Worm (Caenorhabditis elegans) whole organism, young adult: ENCODE data around the gene F25E5.5.

Source experiments
- D2030.7 ChIP-seq: fragments of 200-800 bp; sonication (Bioruptor generic); IDR thresholded peaks from 2 replicates; pipeline ENCODE4 v1.3.6; 2022; ENCODE audit warnings: missing genetic modification reagents, missing genetic modification characterization, missing compliant biosample characterization
- F55B11.4 ChIP-seq: sonication (generic microtip); optimal IDR thresholded peaks from 2 replicates; lab custom pipeline; 2016; ENCODE audit warnings: missing compliant biosample characterization, missing genetic modification characterization, borderline replicate concordance; ENCODE audit not compliant: insufficient read depth
- F57A8.1 ChIP-seq: fragments of 200-800 bp; sonication (Bioruptor generic); optimal IDR thresholded peaks from 2 replicates; lab custom pipeline; 2018; ENCODE audit warnings: mild to moderate bottlenecking, missing genetic modification characterization, moderate library complexity, missing compliant biosample characterization
- K11D2.4 ChIP-seq: fragments of 200-800 bp; sonication (Bioruptor generic); IDR thresholded peaks from 2 replicates; pipeline ENCODE4 v1.3.6; 2022; ENCODE audit warnings: missing genetic modification reagents, missing genetic modification characterization, missing compliant biosample characterization
- Y79H2A.3 ChIP-seq: fragments of 200-800 bp; sonication (Bioruptor generic); conservative IDR thresholded peaks from 2 replicates; pipeline ENCODE4 v1.3.6; 2022; ENCODE audit warnings: missing genetic modification reagents, missing genetic modification characterization, missing compliant biosample characterization
- athp-1 ChIP-seq: sonication (generic microtip); optimal IDR thresholded peaks from 2 replicates; lab custom pipeline; 2017; ENCODE audit warnings: mild to moderate bottlenecking, missing genetic modification characterization, missing compliant biosample characterization
- ceh-40 ChIP-seq: fragments of 200-800 bp; sonication (Bioruptor generic); IDR thresholded peaks from 2 replicates; pipeline ENCODE4 v1.3.6; 2022; ENCODE audit warnings: missing genetic modification characterization, missing compliant biosample characterization
- ceh-79 ChIP-seq: sonication (generic microtip); optimal IDR thresholded peaks from 2 replicates; lab custom pipeline; 2017; ENCODE audit warnings: mild to moderate bottlenecking, missing genetic modification characterization, missing compliant biosample characterization
- dpl-1 ChIP-seq: fragments of 150-350 bp; optimal IDR thresholded peaks from 2 replicates; lab custom pipeline; 2014; ENCODE audit warnings: missing biosample characterization, missing genetic modification reagents, missing genetic modification characterization
- lin-26 ChIP-seq: fragments of 200-800 bp; sonication (Bioruptor generic); IDR thresholded peaks from 2 replicates; pipeline ENCODE4 v1.3.6; 2022; ENCODE audit warnings: missing genetic modification reagents, missing genetic modification characterization, missing compliant biosample characterization
- nfya-1 ChIP-seq: sonication (generic microtip); optimal IDR thresholded peaks from 2 replicates; lab custom pipeline; 2017; ENCODE audit warnings: antibody characterized with exemption, missing compliant biosample characterization, missing genetic modification characterization, borderline replicate concordance; ENCODE audit not compliant: insufficient read depth
- nfya-2 ChIP-seq: fragments of 200-800 bp; sonication (Bioruptor generic); IDR thresholded peaks from 2 replicates; pipeline ENCODE4 v1.3.6; 2022; ENCODE audit warnings: missing genetic modification reagents, missing genetic modification characterization, missing compliant biosample characterization
- nfyb-1 ChIP-seq: fragments of 200-800 bp; sonication (Bioruptor generic); IDR thresholded peaks from 2 replicates; pipeline ENCODE4 v1.3.6; 2022; ENCODE audit warnings: missing genetic modification reagents, missing genetic modification characterization, missing compliant biosample characterization
- rpc-1 ChIP-seq, 2 experiments: fragments of 150-350 bp in 1 of 2; sonication (generic microtip) in 1 of 2; optimal IDR thresholded peaks; 2 replicates each; lab custom pipeline; 2014 to 2018; ENCODE audit warnings: missing biosample characterization in 1 of 2, missing genetic modification characterization in 1 of 2, missing genetic modification reagents in 1 of 2, missing genotype in 1 of 2

- TF ChIP-seq dpl-1 (GFP tag; lab: Kevin White, UChicago) (no peak), ceh-79 (tag; lab: Kevin White, UChicago) (no peak), Y79H2A.3 (GFP tag; lab: Robert Waterston, UW) (no peak), athp-1 (tag; lab: Kevin White, UChicago) (no peak), nfya-1 (tag; lab: Kevin White, UChicago) (no peak), D2030.7 (GFP tag; lab: Robert Waterston, UW) (no peak), ceh-40 (GFP tag; lab: Robert Waterston, UW) (no peak), K11D2.4 (GFP tag; lab: Robert Waterston, UW) (0 out of 2 replicates have a peak, but pooled peaks have one; percentile 13), lin-26 (GFP tag; lab: Robert Waterston, UW) (0 out of 2 replicates have a peak, but pooled peaks have one; percentile 27), nfya-2 (GFP tag; lab: Robert Waterston, UW) (no peak), F57A8.1 (GFP tag; lab: Kevin White, UChicago) (no peak), nfyb-1 (GFP tag; lab: Robert Waterston, UW) (peak; percentile 74), F55B11.4 (no peak), rpc-1 (optimal IDR thresholded peaks at IDR 0.05; lab: Kevin White, UChicago) (no peak), rpc-1 (tag; optimal IDR thresholded peaks at IDR 0.05; lab: Kevin White, UChicago) (no peak)
These were observed 31.2 kb upstream of the F25E5.5 start, which contains the start of gene F18E3.13 for ce11 chrV:7415780-7416428.
